Worm (Caenorhabditis elegans): ENCODE measurements around the gene D2023.4.

Gene D2023.4

DNA sequence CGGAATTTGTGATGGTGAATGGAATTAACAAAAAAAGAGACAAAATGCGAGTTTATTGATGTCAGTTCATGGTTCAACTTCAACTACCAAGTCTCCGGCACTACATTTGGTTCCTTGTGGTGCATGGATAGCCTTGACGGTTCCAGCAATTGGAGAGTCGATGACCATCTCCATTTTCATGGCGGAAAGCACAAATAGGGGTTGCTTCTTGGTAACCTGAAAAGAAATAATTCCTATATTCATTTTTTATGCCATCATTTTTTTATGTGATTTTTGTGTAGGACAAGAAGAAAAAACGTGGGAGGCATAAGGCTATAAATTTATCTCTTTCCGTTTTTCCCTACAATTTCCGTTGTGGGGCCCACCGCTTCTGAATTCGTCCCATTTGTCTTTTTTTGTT lies 7.5 kb downstream of the D2023.4 start (continued):
- no peak for TF ChIP-seq F55B11.4 (tag; optimal IDR thresholded peaks at IDR 0.05; ENCODE audit: borderline replicate concordance, insufficient read depth)
- TF ChIP-seq nfyb-1 (GFP tag; IDR thresholded peaks at IDR 0.05) = peak; percentile 50
- TF ChIP-seq efl-1 (GFP tag; optimal IDR thresholded peaks at IDR 0.05) = no peak
- TF ChIP-seq athp-1 (tag; optimal IDR thresholded peaks at IDR 0.05) = no peak
- TF ChIP-seq hmg-1.2 (GFP tag; IDR thresholded peaks at IDR 0.05) = 0 out of 2 replicates have a peak, but pooled peaks have one; percentile 3
- TF ChIP-seq pha-4 (tag; optimal IDR thresholded peaks at IDR 0.05) = no peak
- peak; percentile 37; the same call in 1 of the 2 replicates for TF ChIP-seq ekl-4 (GFP tag; IDR thresholded peaks at IDR 0.05)

DNA sequence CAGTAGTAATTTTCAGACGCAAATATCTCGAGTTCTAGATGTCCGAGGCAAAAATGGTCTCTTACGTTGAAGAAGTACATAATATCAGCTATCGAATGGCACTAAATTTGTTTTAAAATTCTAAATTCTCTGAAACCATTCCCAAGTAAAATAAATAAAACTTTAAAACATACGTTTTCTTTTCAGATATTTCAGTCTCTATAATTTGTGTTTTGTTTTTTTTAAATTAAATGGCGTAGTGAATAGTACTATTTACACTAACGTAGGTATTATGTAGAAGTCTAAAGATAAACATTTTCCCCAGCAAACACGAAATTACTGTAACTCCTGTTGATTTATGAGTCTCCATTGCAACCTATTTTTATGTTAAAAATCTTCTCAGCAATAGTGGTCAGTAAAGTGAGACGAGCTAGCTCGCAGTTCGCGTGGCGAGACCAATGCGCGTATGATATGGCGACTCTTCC lies 8.3 kb downstream of the D2023.4 start:
- TF ChIP-seq K12H6.12 (tag; optimal IDR thresholded peaks at IDR 0.05) (no peak), attf-3 (GFP tag; conservative IDR thresholded peaks at IDR 0.05) (no peak), hrde-1 (tag; optimal IDR thresholded peaks at IDR 0.05; ENCODE audit: borderline replicate concordance) (no peak), nfya-2 (GFP tag; IDR thresholded peaks at IDR 0.05) (no peak), B0035.1 (tag; optimal IDR thresholded peaks at IDR 0.05) (no peak), Y53G8AR.9 (GFP tag; conservative IDR thresholded peaks at IDR 0.05) (peak; percentile 91), cebp-1 (GFP tag; IDR thresholded peaks at IDR 0.05) (peak; percentile 43; the same call in 1 of the 2 replicates), cebp-1 (tag; optimal IDR thresholded peaks at IDR 0.05) (peak; percentile 30), B0261.1 (tag; optimal IDR thresholded peaks at IDR 0.05) (no peak), ekl-4 (GFP tag; IDR thresholded peaks at IDR 0.05) (peak; percentile 29; the same call in 1 of the 2 replicates), D2030.7 (GFP tag; IDR thresholded peaks at IDR 0.05) (no peak), bed-1 (GFP tag; IDR thresholded peaks at IDR 0.05) (no peak), chd-7 (tag; optimal IDR thresholded peaks at IDR 0.05) (no peak), die-1 (tag; optimal IDR thresholded peaks at IDR 0.05) (no peak), nfya-1 (tag; optimal IDR thresholded peaks at IDR 0.05; ENCODE audit: borderline replicate concordance, insufficient read depth) (no peak), T07F8.4 (tag; optimal IDR thresholded peaks at IDR 0.05) (no peak), atf-7 (tag; optimal IDR thresholded peaks at IDR 0.05) (no peak), hmg-1.2 (GFP tag; IDR thresholded peaks at IDR 0.05) (peak; percentile 15; the same call in 1 of the 2 replicates), ztf-25 (GFP tag; IDR thresholded peaks at IDR 0.05) (no peak), unc-130 (GFP tag; optimal IDR thresholded peaks at IDR 0.05) (no peak), zim-3 (tag; optimal IDR thresholded peaks at IDR 0.05) (no peak), tlf-1 (GFP tag; optimal IDR thresholded peaks at IDR 0.05) (peak; percentile 55), ztf-18 (tag; optimal IDR thresholded peaks at IDR 0.05) (no peak), ceh-79 (tag; optimal IDR thresholded peaks at IDR 0.05) (no peak), egl-18 (GFP tag; IDR thresholded peaks at IDR 0.05) (no peak), Y67H2A.10 (GFP tag; conservative IDR thresholded peaks at IDR 0.05) (no peak), nfyb-1 (GFP tag; IDR thresholded peaks at IDR 0.05) (peak; percentile 83), madf-8 (GFP tag; conservative IDR thresholded peaks at IDR 0.05) (no peak), F37B4.10 (GFP tag; IDR thresholded peaks at IDR 0.05) (no peak), xnd-1 (tag; optimal IDR thresholded peaks at IDR 0.05) (no peak), ztf-28 (GFP tag; IDR thresholded peaks at IDR 0.05) (no peak), B0019.2 (GFP tag; conservative IDR thresholded peaks at IDR 0.05) (no peak), F57A8.1 (GFP tag; optimal IDR thresholded peaks at IDR 0.05) (no peak), lin-35 (GFP tag; optimal IDR thresholded peaks at IDR 0.05) (no peak), lin-26 (GFP tag; IDR thresholded peaks at IDR 0.05) (peak; percentile 69; the same call in 1 of the 2 replicates), nhr-179 (tag; optimal IDR thresholded peaks at IDR 0.05) (no peak), aptf-3 (GFP tag; IDR thresholded peaks at IDR 0.05) (no peak), pbrm-1 (GFP tag; IDR thresholded peaks at IDR 0.05) (peak; percentile 66; the same call in 1 of the 2 replicates), lin-40 (tag; optimal IDR thresholded peaks at IDR 0.05) (no peak), F49E8.2 (tag; optimal IDR thresholded peaks at IDR 0.05; ENCODE audit: insufficient read depth) (no peak), ztf-22 (GFP tag; optimal IDR thresholded peaks at IDR 0.05) (no peak), mel-28 (tag; optimal IDR thresholded peaks at IDR 0.05; ENCODE audit: borderline replicate concordance) (no peak)

All from whole organism, young adult.